Worm (Caenorhabditis elegans) whole organism, midembryonic: ENCODE data around the gene pcdr-1.

Source experiments
- T22C8.4 ChIP-seq: fragments of 200-800 bp; sonication (Bioruptor generic); IDR thresholded peaks from 2 replicates; pipeline ENCODE4 v1.3.6; 2022; ENCODE audit warnings: missing genetic modification characterization, missing compliant biosample characterization
- cog-1 ChIP-seq: sonication (generic microtip); optimal IDR thresholded peaks from 2 replicates; lab custom pipeline; 2016; ENCODE audit warnings: missing genetic modification characterization, missing compliant biosample characterization
- flt-1 ChIP-seq: fragments of 200-800 bp; sonication (Bioruptor generic); IDR thresholded peaks from 2 replicates; pipeline ENCODE4 v1.3.6; 2022; ENCODE audit warnings: missing genetic modification characterization, missing compliant biosample characterization
- klf-2 ChIP-seq: fragments of 200-800 bp; sonication (Bioruptor generic); conservative IDR thresholded peaks from 2 replicates; pipeline ENCODE4 v1.3.6; 2022; ENCODE audit warnings: missing genetic modification reagents, missing genetic modification characterization, missing compliant biosample characterization
- med-1 ChIP-seq: sonication (generic microtip); optimal IDR thresholded peaks from 2 replicates; lab custom pipeline; 2017; ENCODE audit warnings: missing genetic modification characterization, mild to moderate bottlenecking, missing compliant biosample characterization, antibody characterized with exemption, missing genetic modification reagents; ENCODE audit not compliant: insufficient read depth
- ref-1 ChIP-seq: fragments of 200-800 bp; sonication (Bioruptor generic); conservative IDR thresholded peaks from 2 replicates; pipeline ENCODE4 v1.3.6; 2022; ENCODE audit warnings: missing genetic modification reagents, missing genetic modification characterization, missing compliant biosample characterization
- tab-1 ChIP-seq: fragments of 200-800 bp; sonication (Bioruptor generic); IDR thresholded peaks from 2 replicates; pipeline ENCODE4 v1.3.6; 2022; ENCODE audit warnings: missing genetic modification characterization, missing compliant biosample characterization
- ztf-23 ChIP-seq: fragments of 200-800 bp; sonication (Bioruptor generic); IDR thresholded peaks from 2 replicates; pipeline ENCODE4 v1.3.6; 2022; ENCODE audit warnings: missing genetic modification reagents, missing genetic modification characterization, missing compliant biosample characterization
- ztf-29 ChIP-seq: fragments of 200-800 bp; sonication (Bioruptor generic); IDR thresholded peaks from 2 replicates; pipeline ENCODE4 v1.3.6; 2022; ENCODE audit warnings: missing genetic modification reagents, missing genetic modification characterization, missing compliant biosample characterization

The pcdr-1 gene

DNA sequence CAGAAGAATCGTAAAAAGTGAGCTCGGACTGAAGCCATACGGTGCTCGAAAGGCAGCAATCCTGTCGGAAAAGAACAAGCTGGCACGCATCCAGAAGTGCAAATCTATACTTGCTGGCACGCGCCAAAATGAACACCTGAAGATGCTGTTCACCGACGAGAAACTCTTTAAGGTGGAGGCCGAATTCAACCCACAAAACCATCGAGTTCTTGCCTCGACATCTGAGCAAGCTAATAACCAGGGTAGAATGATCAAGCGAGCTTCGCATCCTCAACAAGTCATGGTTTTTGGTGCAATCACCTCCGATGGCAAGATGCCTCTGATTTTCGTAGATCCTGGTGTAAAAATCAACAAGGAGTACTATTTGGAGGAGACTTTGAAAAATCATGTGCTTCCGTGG, 26.9 kb downstream of the pcdr-1 start:
- TF ChIP-seq T22C8.4 (GFP tag; lab: Robert Waterston, UW) = no peak
- no peak for TF ChIP-seq tab-1 (GFP tag; lab: Robert Waterston, UW)
- no peak for TF ChIP-seq ztf-23
- no peak for TF ChIP-seq klf-2 (GFP tag; lab: Robert Waterston, UW)
- TF ChIP-seq ztf-29 (GFP tag; lab: Robert Waterston, UW) = no peak
- TF ChIP-seq med-1 (GFP tag; lab: Kevin White, UChicago) = no peak
- TF ChIP-seq ref-1 (GFP tag; lab: Robert Waterston, UW) = no peak
- TF ChIP-seq flt-1 (GFP tag; lab: Robert Waterston, UW) = no peak
- no peak for TF ChIP-seq cog-1

DNA sequence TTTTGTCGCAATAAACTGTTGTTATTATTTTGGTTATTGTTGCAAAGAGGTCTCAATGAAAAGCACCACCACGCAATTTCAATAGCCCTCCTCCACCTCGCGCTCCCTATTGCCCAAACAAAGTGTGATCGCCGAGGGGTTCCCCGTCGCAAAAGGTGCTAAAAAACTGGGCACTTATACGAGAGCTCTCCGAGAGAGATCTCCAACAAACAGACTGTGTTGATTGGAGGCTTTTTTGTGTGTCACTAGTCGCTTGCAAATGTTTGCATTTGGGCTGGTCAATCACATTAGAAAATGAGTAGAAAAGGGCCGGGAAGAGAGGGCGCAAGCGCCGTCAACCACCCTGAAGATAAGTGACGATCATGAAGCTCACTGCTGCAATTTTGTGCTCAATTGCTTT, 29.8 kb downstream of the pcdr-1 start, which contains the start of gene ZK662.2:
TSS of gene ZK662.2 (plus strand) at position 301 of the 400 bp plus-strand sequence.
- TF ChIP-seq ref-1 (GFP tag; lab: Robert Waterston, UW) = no peak

DNA sequence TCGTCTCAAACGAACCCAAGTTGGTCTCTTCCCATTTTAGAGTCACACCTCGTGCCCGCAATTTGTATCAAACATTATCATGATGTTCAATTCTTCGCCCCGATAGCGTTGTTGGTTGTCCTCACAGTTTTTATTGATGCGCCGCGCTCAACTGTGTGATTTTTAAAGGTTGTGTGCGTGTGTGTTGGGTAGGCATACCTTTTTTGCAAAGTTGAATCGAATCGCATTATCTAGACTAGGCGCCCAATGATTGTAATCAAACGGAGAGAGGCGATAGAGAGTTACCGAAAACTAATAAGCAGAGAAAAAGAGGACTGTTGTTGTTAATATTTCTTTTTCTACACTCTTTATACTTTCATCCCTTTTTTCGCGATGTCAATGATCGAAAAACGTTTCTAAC, 33.7 kb downstream of the pcdr-1 start:
- no peak for TF ChIP-seq tab-1 (GFP tag; lab: Robert Waterston, UW)
- TF ChIP-seq T22C8.4 (GFP tag; lab: Robert Waterston, UW) = no peak
- TF ChIP-seq ztf-29 (GFP tag; lab: Robert Waterston, UW) = no peak
- no peak for TF ChIP-seq cog-1

DNA sequence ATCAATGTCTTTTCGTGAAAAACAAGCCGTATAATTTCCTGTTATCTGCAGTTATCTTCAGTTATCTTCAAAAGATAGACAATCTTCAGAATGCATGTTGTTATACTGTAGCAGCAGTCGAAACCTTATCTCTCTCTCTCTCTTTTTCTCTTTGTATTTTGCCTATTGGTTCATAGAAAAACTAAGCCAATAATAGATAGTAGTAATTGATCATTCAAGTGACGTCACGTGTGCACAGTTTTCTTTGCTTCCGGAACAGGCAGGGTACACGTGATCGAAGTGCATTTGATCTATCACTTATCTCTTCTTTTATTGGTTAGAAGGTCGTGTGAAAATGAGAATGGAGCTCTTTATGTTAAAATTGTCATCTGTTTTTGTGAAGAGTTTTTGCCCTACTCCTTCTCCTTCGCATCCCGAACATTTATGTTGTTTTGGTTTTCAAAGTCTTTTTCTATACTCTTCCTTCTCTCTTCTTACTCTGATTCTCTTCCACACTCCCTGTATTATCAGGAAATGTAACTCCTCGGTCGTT, 38.1 kb downstream of the pcdr-1 start:
- TF ChIP-seq ztf-29 (GFP tag; lab: Robert Waterston, UW) (no peak), T22C8.4 (GFP tag; lab: Robert Waterston, UW) (no peak), med-1 (GFP tag; lab: Kevin White, UChicago) (no peak), klf-2 (GFP tag; lab: Robert Waterston, UW) (no peak), ref-1 (GFP tag; lab: Robert Waterston, UW) (no peak), flt-1 (GFP tag; lab: Robert Waterston, UW) (no peak), cog-1 (no peak), tab-1 (GFP tag; lab: Robert Waterston, UW) (no peak), ztf-23 (no peak)

DNA sequence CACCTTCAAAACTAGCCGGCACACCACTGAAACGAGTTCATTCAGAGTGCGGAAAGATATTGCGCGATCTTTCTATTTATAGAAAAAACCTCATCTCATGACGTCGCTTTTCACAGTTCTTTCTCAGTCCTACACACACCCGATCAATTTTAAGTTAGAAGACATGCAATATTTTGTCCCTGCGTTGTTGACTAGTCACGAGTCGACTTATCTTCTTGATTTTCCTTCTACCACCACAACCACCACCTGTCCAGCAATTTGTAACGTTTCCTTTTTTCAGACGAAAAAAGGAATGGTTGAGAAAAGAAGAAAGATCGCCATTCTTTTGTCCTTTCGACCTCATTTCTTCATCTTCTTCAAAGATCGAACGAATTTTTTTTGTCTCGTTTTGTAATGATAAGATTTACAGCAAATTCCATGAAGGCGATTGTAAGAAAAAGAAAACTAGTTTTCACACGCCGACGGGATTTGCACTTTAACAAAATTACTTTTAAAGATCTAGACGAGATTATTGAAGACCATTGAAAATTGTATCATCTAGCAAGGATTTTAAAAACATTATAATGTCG, 39.6 kb downstream of the pcdr-1 start:
- TF ChIP-seq cog-1 = no peak
- TF ChIP-seq med-1 (GFP tag; lab: Kevin White, UChicago) = no peak
- no peak for TF ChIP-seq ztf-23
- no peak for TF ChIP-seq ztf-29 (GFP tag; lab: Robert Waterston, UW)
- no peak for TF ChIP-seq tab-1 (GFP tag; lab: Robert Waterston, UW)
- no peak for TF ChIP-seq klf-2 (GFP tag; lab: Robert Waterston, UW)
- TF ChIP-seq flt-1 (GFP tag; lab: Robert Waterston, UW) = no peak
- no peak for TF ChIP-seq T22C8.4 (GFP tag; lab: Robert Waterston, UW)
- TF ChIP-seq ref-1 (GFP tag; lab: Robert Waterston, UW) = no peak

DNA sequence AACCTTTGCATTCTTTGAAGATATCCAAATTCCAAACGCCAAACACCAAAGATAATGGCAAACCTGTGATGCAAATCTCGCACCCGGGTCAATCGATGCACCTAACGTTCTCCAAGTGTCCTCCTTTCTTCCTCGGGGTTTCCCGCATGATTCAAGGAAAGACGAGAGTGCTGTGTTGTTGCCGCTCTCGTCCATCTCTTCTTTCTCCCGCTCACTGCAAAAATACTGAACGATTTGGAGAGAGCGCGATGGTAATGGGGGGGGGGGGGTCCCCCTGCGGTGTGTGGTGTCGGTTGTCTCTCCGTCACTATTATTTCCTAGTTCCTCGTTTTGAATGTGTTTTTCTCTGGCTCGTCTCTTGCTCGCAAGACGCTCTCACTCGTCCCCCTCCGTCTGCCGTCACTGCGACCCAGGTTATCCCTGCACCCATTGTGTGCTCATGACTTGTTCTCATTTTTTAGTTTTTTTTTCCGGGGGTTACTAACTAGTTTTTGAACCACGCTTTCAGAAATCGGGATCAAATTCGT, 40.9 kb downstream of the pcdr-1 start:
- peak; percentile 79; the same call in 1 of the 2 replicates for TF ChIP-seq flt-1 (GFP tag; lab: Robert Waterston, UW)
- TF ChIP-seq cog-1 = peak; percentile 79
- no peak for TF ChIP-seq T22C8.4 (GFP tag; lab: Robert Waterston, UW)
- TF ChIP-seq tab-1 (GFP tag; lab: Robert Waterston, UW) = peak; percentile 75

DNA sequence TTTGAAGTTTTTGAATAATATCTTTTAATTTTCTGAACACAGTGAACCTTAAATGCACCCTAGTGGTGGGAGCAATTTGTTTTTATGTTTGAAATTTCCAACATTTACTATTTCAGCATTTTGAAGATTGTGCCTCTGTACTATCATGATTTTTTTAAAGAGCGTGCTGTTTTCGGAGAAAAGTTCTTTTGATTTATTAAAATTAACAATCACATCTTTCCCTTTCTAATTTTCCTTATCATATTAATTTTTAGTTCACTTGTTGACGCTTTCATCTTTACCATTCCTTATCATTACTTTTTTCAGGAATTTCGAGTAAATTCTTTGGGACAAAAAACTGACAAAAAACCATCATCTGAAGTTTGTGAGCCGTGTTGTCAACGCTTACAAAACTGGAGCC, 41.4 kb downstream of the pcdr-1 start, which contains the start of gene nhr-48:
TSS of gene nhr-48 (plus strand) at position 301 of the 400 bp plus-strand sequence.
- TF ChIP-seq tab-1 (GFP tag; lab: Robert Waterston, UW) = no peak
- TF ChIP-seq ztf-29 (GFP tag; lab: Robert Waterston, UW) = no peak
- TF ChIP-seq ztf-23 = no peak
- no peak for TF ChIP-seq ref-1 (GFP tag; lab: Robert Waterston, UW)
- no peak for TF ChIP-seq med-1 (GFP tag; lab: Kevin White, UChicago)
- TF ChIP-seq T22C8.4 (GFP tag; lab: Robert Waterston, UW) = no peak
- no peak for TF ChIP-seq klf-2 (GFP tag; lab: Robert Waterston, UW)
- TF ChIP-seq cog-1 = no peak
- no peak for TF ChIP-seq flt-1 (GFP tag; lab: Robert Waterston, UW)

DNA sequence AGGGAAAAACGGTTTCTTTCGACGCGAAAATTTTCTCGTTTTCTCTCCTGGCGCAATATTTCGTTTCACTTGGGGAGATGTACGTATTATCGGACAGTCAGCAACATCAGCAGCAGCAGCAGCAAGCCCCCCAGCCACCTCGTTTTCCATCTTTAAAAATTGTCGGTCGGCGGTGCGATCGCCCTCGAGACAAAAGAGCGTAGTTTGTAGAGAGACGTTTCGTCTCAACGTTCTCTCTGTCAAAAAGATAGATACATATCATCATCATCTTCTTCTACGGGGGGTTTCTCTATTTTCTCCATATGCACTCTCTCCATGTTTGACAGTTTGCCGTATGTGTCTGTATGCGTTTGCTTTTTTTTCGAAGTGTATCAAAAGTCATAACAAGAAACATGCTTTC, 43.0 kb downstream of the pcdr-1 start:
- TF ChIP-seq klf-2 (GFP tag; lab: Robert Waterston, UW) (no peak), cog-1 (no peak), ztf-23 (no peak), T22C8.4 (GFP tag; lab: Robert Waterston, UW) (no peak), ref-1 (GFP tag; lab: Robert Waterston, UW) (no peak), tab-1 (GFP tag; lab: Robert Waterston, UW) (no peak), med-1 (GFP tag; lab: Kevin White, UChicago) (no peak), ztf-29 (GFP tag; lab: Robert Waterston, UW) (no peak), flt-1 (GFP tag; lab: Robert Waterston, UW) (no peak)

DNA sequence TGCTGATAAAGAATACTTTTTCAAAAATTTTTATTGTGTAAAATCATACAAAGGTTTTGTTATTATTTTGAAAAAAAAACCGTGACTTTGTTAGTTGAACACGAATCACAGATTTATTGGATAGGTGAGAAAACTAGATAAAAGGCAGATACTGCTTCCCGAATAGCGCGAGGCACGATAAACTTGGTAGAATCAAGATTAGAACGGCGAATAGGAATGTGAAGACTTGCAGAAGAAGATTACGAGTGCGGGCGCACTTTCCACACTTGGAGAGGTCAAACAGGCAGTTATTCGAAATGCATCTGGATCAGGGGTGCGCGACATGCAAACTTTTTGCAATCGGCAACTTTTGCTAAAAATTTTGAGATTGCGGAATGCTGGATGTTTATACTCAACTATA, 46.6 kb downstream of the pcdr-1 start:
- TF ChIP-seq ztf-29 (GFP tag; lab: Robert Waterston, UW) = no peak
- TF ChIP-seq klf-2 (GFP tag; lab: Robert Waterston, UW) = no peak
- no peak for TF ChIP-seq flt-1 (GFP tag; lab: Robert Waterston, UW)
- TF ChIP-seq ref-1 (GFP tag; lab: Robert Waterston, UW) = no peak
- no peak for TF ChIP-seq ztf-23
- no peak for TF ChIP-seq T22C8.4 (GFP tag; lab: Robert Waterston, UW)
- TF ChIP-seq cog-1 = no peak
- no peak for TF ChIP-seq med-1 (GFP tag; lab: Kevin White, UChicago)
- no peak for TF ChIP-seq tab-1 (GFP tag; lab: Robert Waterston, UW)
